Worm (Caenorhabditis elegans) whole organism, late embryonic: Measurements from ENCODE around the gene lgc-57.
A peak's percentile ranks its signal among the peaks of the same experiment; 100 is the strongest.

Experiments used
- C08G9.2 ChIP-seq: sonication (generic microtip); optimal IDR thresholded peaks from 2 replicates; lab custom pipeline; 2016; ENCODE audit warnings: mild to moderate bottlenecking, missing genetic modification characterization, moderate library complexity, missing compliant biosample characterization
- C38D4.7 ChIP-seq: fragments of 200-800 bp; sonication (Bioruptor generic); optimal IDR thresholded peaks from 2 replicates; lab custom pipeline; 2018; ENCODE audit warnings: mild to moderate bottlenecking, missing genetic modification characterization, moderate library complexity, missing compliant biosample characterization
- K02D7.2 ChIP-seq: sonication (generic microtip); optimal IDR thresholded peaks from 2 replicates; lab custom pipeline; 2017; ENCODE audit warnings: mild to moderate bottlenecking, missing genetic modification characterization, missing compliant biosample characterization
- K09A11.1 ChIP-seq: sonication (generic microtip); optimal IDR thresholded peaks from 2 replicates; lab custom pipeline; 2017; ENCODE audit warnings: antibody characterized with exemption, mild to moderate bottlenecking, missing genetic modification characterization, missing compliant biosample characterization; ENCODE audit not compliant: insufficient read depth
- T23F11.4 ChIP-seq: fragments of 200-800 bp; sonication (Bioruptor generic); optimal IDR thresholded peaks from 2 replicates; lab custom pipeline; 2018; ENCODE audit warnings: mild to moderate bottlenecking, missing genetic modification characterization, missing compliant biosample characterization
- Y22D7AL.16 ChIP-seq: sonication (generic microtip); optimal IDR thresholded peaks from 2 replicates; lab custom pipeline; 2016; ENCODE audit warnings: missing genetic modification characterization, missing compliant biosample characterization
- ama-1 ChIP-seq: fragments of 150-350 bp; optimal IDR thresholded peaks from 2 replicates; lab custom pipeline; 2014
- ceh-19 ChIP-seq: fragments of 200-800 bp; sonication (Bioruptor generic); optimal IDR thresholded peaks from 2 replicates; lab custom pipeline; 2018; ENCODE audit warnings: mild to moderate bottlenecking, missing genetic modification characterization, missing compliant biosample characterization
- ceh-2 ChIP-seq: sonication (generic microtip); optimal IDR thresholded peaks from 2 replicates; lab custom pipeline; 2016; ENCODE audit warnings: missing genotype, missing genetic modification characterization, missing compliant biosample characterization
- ceh-22 ChIP-seq: sonication (generic microtip); optimal IDR thresholded peaks from 2 replicates; lab custom pipeline; 2017; ENCODE audit warnings: missing biosample characterization, missing genetic modification characterization
- ceh-24 ChIP-seq: sonication (generic microtip); optimal IDR thresholded peaks from 2 replicates; lab custom pipeline; 2016; ENCODE audit warnings: mild to moderate bottlenecking, missing genetic modification characterization, missing compliant biosample characterization
- ceh-31 ChIP-seq: sonication (generic microtip); optimal IDR thresholded peaks from 2 replicates; lab custom pipeline; 2016; ENCODE audit warnings: missing genetic modification characterization, missing compliant biosample characterization
- ceh-45 ChIP-seq: fragments of 200-800 bp; sonication (Bioruptor generic); IDR thresholded peaks from 2 replicates; pipeline ENCODE4 v1.3.6; 2022; ENCODE audit warnings: missing genetic modification reagents, missing genetic modification characterization, missing compliant biosample characterization
- ceh-48 ChIP-seq: sonication (generic microtip); optimal IDR thresholded peaks from 2 replicates; lab custom pipeline; 2016; ENCODE audit warnings: missing genetic modification characterization, inconsistent platforms, missing compliant biosample characterization
- ceh-6 ChIP-seq: fragments of 200-800 bp; sonication (Bioruptor generic); optimal IDR thresholded peaks from 2 replicates; lab custom pipeline; 2018; ENCODE audit warnings: mild to moderate bottlenecking, missing genetic modification characterization, missing compliant biosample characterization
- ceh-9 ChIP-seq: sonication (generic microtip); optimal IDR thresholded peaks from 2 replicates; lab custom pipeline; 2016; ENCODE audit warnings: mild to moderate bottlenecking, missing genetic modification characterization, inconsistent platforms, missing compliant biosample characterization
- elt-2 ChIP-seq: sonication (generic microtip); optimal IDR thresholded peaks from 2 replicates; lab custom pipeline; 2016; ENCODE audit warnings: missing genetic modification reagents, missing genetic modification characterization, missing compliant biosample characterization
- elt-4 ChIP-seq: sonication (generic microtip); optimal IDR thresholded peaks from 2 replicates; lab custom pipeline; 2016; ENCODE audit warnings: missing genetic modification characterization, missing compliant biosample characterization
- ets-4 ChIP-seq: sonication (generic microtip); optimal IDR thresholded peaks from 2 replicates; lab custom pipeline; 2016; ENCODE audit warnings: missing genetic modification characterization, missing compliant biosample characterization
- fax-1 ChIP-seq: sonication (generic microtip); optimal IDR thresholded peaks from 2 replicates; lab custom pipeline; 2016; ENCODE audit warnings: missing genotype, missing genetic modification characterization, missing compliant biosample characterization
- fkh-6 ChIP-seq: sonication (generic microtip); optimal IDR thresholded peaks from 2 replicates; lab custom pipeline; 2016; ENCODE audit warnings: missing genetic modification characterization, missing compliant biosample characterization
- hlh-30 ChIP-seq: sonication (generic microtip); optimal IDR thresholded peaks from 2 replicates; lab custom pipeline; 2017; ENCODE audit warnings: antibody characterized with exemption, missing genetic modification characterization, missing compliant biosample characterization; ENCODE audit not compliant: insufficient read depth
- hlh-8 ChIP-seq: sonication (generic microtip); optimal IDR thresholded peaks from 2 replicates; lab custom pipeline; 2016; ENCODE audit warnings: missing genotype, missing genetic modification characterization, missing compliant biosample characterization
- lim-6 ChIP-seq: sonication (generic microtip); optimal IDR thresholded peaks from 2 replicates; lab custom pipeline; 2016; ENCODE audit warnings: missing genetic modification characterization, missing compliant biosample characterization
- madf-2 ChIP-seq: sonication (generic microtip); optimal IDR thresholded peaks from 2 replicates; lab custom pipeline; 2017; ENCODE audit warnings: missing genetic modification characterization, missing compliant biosample characterization
- nhr-11 ChIP-seq: fragments of 150-350 bp; optimal IDR thresholded peaks from 2 replicates; lab custom pipeline; 2014; ENCODE audit warnings: missing biosample characterization, missing genetic modification characterization
- nhr-232 ChIP-seq: sonication (generic microtip); optimal IDR thresholded peaks from 2 replicates; lab custom pipeline; 2016; ENCODE audit warnings: missing genetic modification characterization, missing compliant biosample characterization
- npax-4 ChIP-seq: sonication (generic microtip); optimal IDR thresholded peaks from 2 replicates; lab custom pipeline; 2016; ENCODE audit warnings: missing genetic modification characterization, missing compliant biosample characterization
- odd-2 ChIP-seq: sonication (generic microtip); optimal IDR thresholded peaks from 2 replicates; lab custom pipeline; 2017; ENCODE audit warnings: antibody characterized with exemption, mild to moderate bottlenecking, missing genetic modification characterization, missing compliant biosample characterization
- pag-3 ChIP-seq: sonication (generic microtip); optimal IDR thresholded peaks from 2 replicates; lab custom pipeline; 2016; ENCODE audit warnings: missing compliant biosample characterization, missing genetic modification characterization, borderline replicate concordance
- pqm-1 ChIP-seq: sonication (generic microtip); optimal IDR thresholded peaks from 2 replicates; lab custom pipeline; 2016; ENCODE audit warnings: missing genetic modification characterization, missing compliant biosample characterization
- pros-1 ChIP-seq: fragments of 150-350 bp; optimal IDR thresholded peaks from 2 replicates; lab custom pipeline; 2014; ENCODE audit warnings: missing biosample characterization, missing genetic modification reagents, missing genetic modification characterization
- rnt-1 ChIP-seq: sonication (generic microtip); optimal IDR thresholded peaks from 2 replicates; lab custom pipeline; 2016; ENCODE audit warnings: missing genetic modification characterization, missing compliant biosample characterization
- syd-9 ChIP-seq: sonication (generic microtip); optimal IDR thresholded peaks from 2 replicates; lab custom pipeline; 2016; ENCODE audit warnings: mild to moderate bottlenecking, missing genetic modification characterization, moderate library complexity, missing compliant biosample characterization
- tbx-2 ChIP-seq: sonication (generic microtip); optimal IDR thresholded peaks from 2 replicates; lab custom pipeline; 2016; ENCODE audit warnings: missing genetic modification characterization, missing compliant biosample characterization
- tbx-7 ChIP-seq: sonication (generic microtip); optimal IDR thresholded peaks from 2 replicates; lab custom pipeline; 2016; ENCODE audit warnings: missing genotype, missing genetic modification characterization, missing compliant biosample characterization
- unc-42 ChIP-seq: sonication (generic microtip); optimal IDR thresholded peaks from 2 replicates; lab custom pipeline; 2016; ENCODE audit warnings: missing genotype, missing genetic modification characterization, missing compliant biosample characterization
- unc-86 ChIP-seq: sonication (generic microtip); optimal IDR thresholded peaks from 2 replicates; lab custom pipeline; 2016; ENCODE audit warnings: missing genetic modification characterization, missing compliant biosample characterization
- ztf-16 ChIP-seq: sonication (generic microtip); optimal IDR thresholded peaks from 2 replicates; lab custom pipeline; 2017; ENCODE audit warnings: missing genetic modification characterization, missing compliant biosample characterization

The lgc-57 gene

ce11 chrII:10706038-10706437 lies 11.2 kb downstream of the lgc-57 start:
- TF ChIP-seq ceh-45 (GFP tag; lab: Robert Waterston, UW), result no peak
- no peak for TF ChIP-seq K09A11.1
- TF ChIP-seq madf-2 (tag; lab: Kevin White, UChicago), result no peak
- no peak for TF ChIP-seq ceh-22 (tag; lab: Kevin White, UChicago)
- TF ChIP-seq C38D4.7 (GFP tag; lab: Kevin White, UChicago), result no peak
- no peak for TF ChIP-seq fax-1 (tag; lab: Kevin White, UChicago)
- TF ChIP-seq lim-6, result no peak

- TF ChIP-seq elt-2 (tag; lab: Kevin White, UChicago), result no peak
- TF ChIP-seq syd-9 (tag; lab: Kevin White, UChicago), result no peak
- TF ChIP-seq ceh-24 (tag; lab: Kevin White, UChicago), result no peak
- no peak for TF ChIP-seq npax-4
- TF ChIP-seq ceh-6 (GFP tag; lab: Kevin White, UChicago), result no peak
Observed at ce11 chrII:10706901-10707300, 12.1 kb downstream of the lgc-57 start, which contains the start of gene col-80. Gene col-80 (plus strand): TSS chrII:10707201.

ce11 chrII:10707439-10708096 lies 12.8 kb downstream of the lgc-57 start:
- no peak for TF ChIP-seq npax-4
- no peak for TF ChIP-seq K02D7.2
- TF ChIP-seq pqm-1 (tag; lab: Kevin White, UChicago), result no peak
- TF ChIP-seq syd-9 (tag; lab: Kevin White, UChicago), result peak; percentile 5
- TF ChIP-seq nhr-11, result no peak
- TF ChIP-seq pros-1, result no peak
- peak; percentile 85 for TF ChIP-seq elt-4 (tag; lab: Kevin White, UChicago)
- no peak for TF ChIP-seq ztf-16 (tag; lab: Kevin White, UChicago)

- TF ChIP-seq elt-4 (tag; lab: Kevin White, UChicago), result no peak
- TF ChIP-seq hlh-30 (tag; lab: Kevin White, UChicago), result no peak
- TF ChIP-seq ceh-9, result no peak
- no peak for TF ChIP-seq nhr-232 (tag; lab: Kevin White, UChicago)
- no peak for TF ChIP-seq madf-2 (tag; lab: Kevin White, UChicago)
- no peak for TF ChIP-seq ceh-19
- TF ChIP-seq odd-2, result no peak
- no peak for TF ChIP-seq unc-86
- TF ChIP-seq ceh-48, result no peak
Observed at ce11 chrII:10708660-10709059, 13.8 kb downstream of the lgc-57 start, which contains the start of gene bli-1. Gene bli-1 (plus strand): TSS chrII:10708960.

DNA sequence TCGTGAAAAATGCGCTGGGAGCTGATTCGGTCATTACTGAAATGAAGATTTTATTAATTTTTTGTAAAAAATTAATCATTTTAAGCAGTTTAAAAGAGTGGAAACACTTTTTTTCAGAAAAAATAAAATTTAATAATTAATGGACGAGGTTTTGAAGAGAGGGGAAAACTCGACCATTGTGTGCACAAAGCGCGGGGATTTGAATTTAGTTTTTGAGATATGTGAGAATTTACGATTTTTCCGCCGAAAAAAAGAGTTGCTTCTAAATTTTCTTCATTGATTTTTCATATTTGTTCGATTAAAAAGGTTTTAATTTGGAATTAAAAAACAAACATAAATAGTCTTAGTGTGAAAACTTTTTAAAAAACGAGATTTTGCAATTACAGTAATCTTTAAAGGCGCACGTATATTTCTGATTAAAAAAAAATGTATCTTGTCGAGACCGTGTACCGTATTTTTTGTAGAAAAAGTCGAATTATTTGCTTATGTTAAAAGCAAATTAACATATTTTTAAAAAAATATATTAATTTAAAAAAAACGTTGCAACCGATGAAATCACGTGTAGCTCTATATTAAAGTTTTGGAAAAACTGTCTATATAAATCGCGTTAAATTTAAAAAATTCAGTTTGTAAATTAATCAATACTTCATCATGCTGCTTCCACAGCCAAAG lies 19.6 kb downstream of the lgc-57 start, which contains the start of the genes dph-2 and C09G5.7:
TSS of gene dph-2 (minus strand) at position 36 of the 672 bp plus-strand sequence.
TSS of gene C09G5.7 (plus strand) at position 622 of the 672 bp plus-strand sequence.
- TF ChIP-seq nhr-232 (tag; lab: Kevin White, UChicago) (no peak), ceh-22 (tag; lab: Kevin White, UChicago) (no peak), ets-4 (tag; lab: Kevin White, UChicago) (peak; percentile 46), Y22D7AL.16 (no peak), tbx-7 (tag; lab: Kevin White, UChicago) (peak; percentile 26), C08G9.2 (tag; lab: Kevin White, UChicago) (peak; percentile 65), fkh-6 (tag; lab: Kevin White, UChicago) (no peak), ceh-19 (no peak), T23F11.4 (GFP tag; lab: Kevin White, UChicago) (no peak), ama-1 (lab: Kevin White, UChicago) (no peak), tbx-2 (tag; lab: Kevin White, UChicago) (peak; percentile 19), hlh-8 (tag; lab: Kevin White, UChicago) (peak; percentile 10), ceh-2 (tag; lab: Kevin White, UChicago) (peak; percentile 67), ceh-6 (GFP tag; lab: Kevin White, UChicago) (no peak), rnt-1 (tag; lab: Kevin White, UChicago) (no peak), ceh-31 (tag; lab: Kevin White, UChicago) (peak; percentile 63), syd-9 (tag; lab: Kevin White, UChicago) (no peak), unc-42 (peak; percentile 32), pag-3 (tag; lab: Kevin White, UChicago) (no peak)
